Fruit fly (Drosophila melanogaster) whole organism, embryonic: ENCODE data around the gene mop.

Experiments used
- Adf1 ChIP-seq: fragments of 200-800 bp; sonication (Bioruptor generic); IDR thresholded peaks from 2 replicates; pipeline ENCODE4 v1.3.6; 2022; ENCODE audit warnings: missing biosample characterization, missing genetic modification characterization
- CG10267 ChIP-seq: fragments of 200-800 bp; sonication (Bioruptor generic); optimal IDR thresholded peaks from 2 replicates; lab custom pipeline; 2018; ENCODE audit warnings: missing biosample characterization, mild to moderate bottlenecking, missing genetic modification characterization, moderate library complexity
- CG10979 ChIP-seq: fragments of 200-800 bp; sonication (Bioruptor generic); optimal IDR thresholded peaks from 2 replicates; lab custom pipeline; 2018; ENCODE audit warnings: missing biosample characterization, mild to moderate bottlenecking, missing genetic modification characterization, moderate library complexity
- CG11085 ChIP-seq: fragments of 200-800 bp; sonication (Bioruptor generic); IDR thresholded peaks from 2 replicates; pipeline ENCODE4 v1.3.6; 2022; ENCODE audit warnings: missing biosample characterization, missing genetic modification characterization
- CG11247 ChIP-seq: fragments of 200-800 bp; sonication (Bioruptor generic); IDR thresholded peaks from 2 replicates; pipeline ENCODE4 v1.3.6; 2022; ENCODE audit warnings: missing biosample characterization, missing genetic modification characterization
- CG11696 ChIP-seq: fragments of 200-800 bp; sonication (Bioruptor generic); IDR thresholded peaks from 2 replicates; pipeline ENCODE4 v1.3.6; 2022; ENCODE audit warnings: missing biosample characterization, missing genetic modification characterization
- CG13287 ChIP-seq: fragments of 200-800 bp; sonication (Bioruptor generic); IDR thresholded peaks from 2 replicates; pipeline ENCODE4 v1.3.6; 2022; ENCODE audit warnings: missing biosample characterization, missing genetic modification characterization; ENCODE audit not compliant: partially characterized antibody
- CG14441 ChIP-seq: fragments of 200-800 bp; sonication (Bioruptor generic); IDR thresholded peaks from 2 replicates; pipeline ENCODE4 v1.3.6; 2022; ENCODE audit warnings: missing biosample characterization, missing genetic modification characterization
- CG14860 ChIP-seq: fragments of 200-800 bp; sonication (Bioruptor generic); IDR thresholded peaks from 3 replicates; pipeline ENCODE4 v1.3.6; 2022; ENCODE audit warnings: missing biosample characterization, missing genetic modification characterization; ENCODE audit not compliant: partially characterized antibody
- CG17568 ChIP-seq: fragments of 200-800 bp; sonication (Bioruptor generic); optimal IDR thresholded peaks from 2 replicates; lab custom pipeline; 2018; ENCODE audit warnings: missing biosample characterization, mild to moderate bottlenecking, missing genetic modification characterization, moderate library complexity
- CG17802 ChIP-seq: fragments of 200-800 bp; sonication (Bioruptor generic); optimal IDR thresholded peaks from 2 replicates; lab custom pipeline; 2018; ENCODE audit warnings: missing biosample characterization, mild to moderate bottlenecking, missing genetic modification characterization, moderate library complexity
- CG1832 ChIP-seq: fragments of 200-800 bp; sonication (Bioruptor generic); optimal IDR thresholded peaks from 2 replicates; lab custom pipeline; 2017; ENCODE audit warnings: missing biosample characterization, mild to moderate bottlenecking, missing genetic modification characterization, inconsistent platforms
- CG2120 ChIP-seq: fragments of 200-800 bp; sonication (Bioruptor generic); optimal IDR thresholded peaks from 3 replicates; lab custom pipeline; 2016; ENCODE audit warnings: missing biosample characterization, missing genetic modification characterization
- CG3163 ChIP-seq: fragments of 200-800 bp; sonication (Bioruptor generic); optimal IDR thresholded peaks from 3 replicates; lab custom pipeline; 2016; ENCODE audit warnings: missing biosample characterization, missing genetic modification characterization
- CG32767 ChIP-seq: fragments of 200-800 bp; sonication (Bioruptor generic); IDR thresholded peaks from 2 replicates; pipeline ENCODE4 v1.3.6; 2022; ENCODE audit warnings: missing biosample characterization, missing genetic modification characterization
- CG7556 ChIP-seq: fragments of 200-800 bp; sonication (Bioruptor generic); optimal IDR thresholded peaks from 2 replicates; lab custom pipeline; 2017; ENCODE audit warnings: missing biosample characterization, mild to moderate bottlenecking, missing genetic modification characterization
- CG8290 ChIP-seq, 3 experiments: fragments of 200-800 bp; sonication (Bioruptor generic); optimal IDR thresholded peaks; 2 replicates each; lab custom pipeline; 2016 to 2019; ENCODE audit warnings: missing biosample characterization in 3 of 3, missing genetic modification characterization in 3 of 3, mild to moderate bottlenecking in 2 of 3, moderate library complexity in 1 of 3
- CG9932 ChIP-seq: fragments of 200-800 bp; sonication (Bioruptor generic); IDR thresholded peaks from 2 replicates; pipeline ENCODE4 v1.3.6; 2022; ENCODE audit warnings: missing biosample characterization, missing genetic modification characterization
- D19A ChIP-seq: fragments of 200-800 bp; optimal IDR thresholded peaks from 3 replicates; lab custom pipeline; 2019; ENCODE audit warnings: missing biosample characterization, mild to moderate bottlenecking, missing genetic modification characterization, moderate library complexity
- Eip74EF ChIP-seq, 2 experiments: fragments of 200-800 bp in 1 of 2; fragments of >200 bp in 1 of 2; sonication (Bioruptor generic) in 1 of 2; optimal IDR thresholded peaks; 2 replicates each; lab custom pipeline; 2017 to 2019; ENCODE audit warnings: missing biosample characterization in 2 of 2, missing genetic modification characterization in 2 of 2, mild to moderate bottlenecking in 1 of 2, moderate library complexity in 1 of 2
- Fer3 ChIP-seq: fragments of 200-800 bp; sonication (Bioruptor generic); optimal IDR thresholded peaks from 2 replicates; lab custom pipeline; 2018; ENCODE audit warnings: missing biosample characterization, mild to moderate bottlenecking, missing genetic modification characterization, moderate library complexity
- H15 ChIP-seq: fragments of 200-800 bp; sonication (Bioruptor generic); IDR thresholded peaks from 3 replicates; pipeline ENCODE4 v1.3.6; 2022; ENCODE audit warnings: missing biosample characterization, missing genetic modification characterization
- Hmr ChIP-seq: fragments of 200-800 bp; sonication (Bioruptor generic); optimal IDR thresholded peaks from 3 replicates; lab custom pipeline; 2017; ENCODE audit warnings: mild to moderate bottlenecking, missing biosample characterization, missing genetic modification reagents, missing genetic modification characterization
- MBD-R2 ChIP-seq: fragments of 200-800 bp; sonication (Bioruptor generic); IDR thresholded peaks from 2 replicates; pipeline ENCODE4 v1.3.6; 2022; ENCODE audit warnings: missing biosample characterization, missing genetic modification characterization
- Mrtf ChIP-seq: fragments of 200-800 bp; sonication (Bioruptor generic); IDR thresholded peaks from 3 replicates; pipeline ENCODE4 v1.3.6; 2022; ENCODE audit warnings: missing biosample characterization, missing genetic modification characterization
- Oaz ChIP-seq: fragments of 200-800 bp; sonication (Bioruptor generic); IDR thresholded peaks from 2 replicates; pipeline ENCODE4 v1.3.6; 2022; ENCODE audit warnings: missing biosample characterization, missing genetic modification characterization
- Side ChIP-seq: fragments of 200-800 bp; sonication (Bioruptor generic); optimal IDR thresholded peaks from 2 replicates; lab custom pipeline; 2016; ENCODE audit warnings: missing biosample characterization, missing genetic modification characterization
- Tbp ChIP-seq: fragments of >200 bp; optimal IDR thresholded peaks from 2 replicates; lab custom pipeline; 2018; ENCODE audit warnings: missing biosample characterization, missing genetic modification characterization
- ap ChIP-seq: fragments of 200-800 bp; sonication (Bioruptor generic); IDR thresholded peaks from 2 replicates; pipeline ENCODE4 v1.3.6; 2022; ENCODE audit warnings: missing biosample characterization, missing genetic modification characterization
- ara ChIP-seq: fragments of 200-800 bp; sonication (Bioruptor generic); IDR thresholded peaks from 2 replicates; pipeline ENCODE4 v1.3.6; 2022; ENCODE audit warnings: missing biosample characterization, missing genetic modification characterization
- croc ChIP-seq: fragments of 200-800 bp; sonication (Bioruptor generic); conservative IDR thresholded peaks from 3 replicates; pipeline ENCODE4 v1.3.6; 2022; ENCODE audit warnings: missing biosample characterization, missing genetic modification characterization
- crp ChIP-seq, 2 experiments: fragments of 200-800 bp; sonication (Bioruptor generic); optimal IDR thresholded peaks; 2 replicates in 1 of 2; 3 replicates in 1 of 2; lab custom pipeline; 2017; ENCODE audit warnings: missing biosample characterization in 2 of 2, missing genetic modification characterization in 2 of 2, mild to moderate bottlenecking in 1 of 2, moderate library complexity in 1 of 2
- dan ChIP-seq: fragments of 200-800 bp; sonication (Bioruptor generic); IDR thresholded peaks from 2 replicates; pipeline ENCODE4 v1.3.6; 2022; ENCODE audit warnings: missing biosample characterization, missing genetic modification characterization
- gfzf ChIP-seq: fragments of 200-800 bp; sonication (Bioruptor generic); optimal IDR thresholded peaks from 2 replicates; lab custom pipeline; 2016; ENCODE audit warnings: missing biosample characterization, mild to moderate bottlenecking, missing genetic modification characterization, moderate library complexity
- h ChIP-seq: fragments of >200 bp; optimal IDR thresholded peaks from 2 replicates; lab custom pipeline; 2017
- hb ChIP-seq: fragments of 200-800 bp; sonication (Bioruptor generic); IDR thresholded peaks from 3 replicates; pipeline ENCODE4 v1.3.6; 2022; ENCODE audit warnings: missing biosample characterization, missing genetic modification characterization; ENCODE audit not compliant: partially characterized antibody
- lab ChIP-seq: fragments of 200-800 bp; sonication (Bioruptor generic); optimal IDR thresholded peaks from 3 replicates; lab custom pipeline; 2017; ENCODE audit warnings: missing biosample characterization, missing genetic modification characterization, mild to moderate bottlenecking, moderate library complexity, missing genetic modification reagents
- lmd ChIP-seq: fragments of 200-800 bp; sonication (Bioruptor generic); IDR thresholded peaks from 2 replicates; pipeline ENCODE4 v1.3.6; 2022; ENCODE audit warnings: missing biosample characterization, missing genetic modification characterization
- nerfin-2 ChIP-seq: fragments of 200-800 bp; sonication (Bioruptor generic); IDR thresholded peaks from 2 replicates; pipeline ENCODE4 v1.3.6; 2022; ENCODE audit warnings: missing biosample characterization, missing genetic modification characterization; ENCODE audit not compliant: partially characterized antibody
- onecut ChIP-seq: fragments of 200-800 bp; sonication (Bioruptor generic); IDR thresholded peaks from 2 replicates; pipeline ENCODE4 v1.3.6; 2022; ENCODE audit warnings: missing biosample characterization, missing genetic modification characterization
- otp ChIP-seq: fragments of 200-800 bp; sonication (Bioruptor generic); IDR thresholded peaks from 3 replicates; pipeline ENCODE4, ENCODE4 v1.3.6; 2022; ENCODE audit warnings: missing biosample characterization, missing genetic modification characterization
- pros ChIP-seq: fragments of 200-800 bp; sonication (Bioruptor generic); optimal IDR thresholded peaks from 3 replicates; lab custom pipeline; 2019; ENCODE audit warnings: missing biosample characterization, mild to moderate bottlenecking, missing genetic modification characterization, moderate library complexity
- repo ChIP-seq: fragments of 200-800 bp; sonication (Bioruptor generic); optimal IDR thresholded peaks from 2 replicates; lab custom pipeline; 2016; ENCODE audit warnings: missing biosample characterization, missing genetic modification characterization
- sens-2 ChIP-seq: fragments of 200-800 bp; sonication (Bioruptor generic); IDR thresholded peaks from 2 replicates; pipeline ENCODE4 v1.3.6; 2022; ENCODE audit warnings: missing biosample characterization, missing genetic modification characterization
- stc ChIP-seq: fragments of 200-800 bp; sonication (Bioruptor generic); IDR thresholded peaks from 2 replicates; pipeline ENCODE4 v1.3.6; 2022; ENCODE audit warnings: missing biosample characterization, missing genetic modification characterization
- tll ChIP-seq, 2 experiments: fragments of 200-800 bp in 1 of 2; fragments of >200 bp in 1 of 2; sonication (Bioruptor generic) in 1 of 2; optimal IDR thresholded peaks; 2 replicates each; lab custom pipeline; 2017 to 2019; ENCODE audit warnings: missing biosample characterization in 2 of 2, missing genetic modification characterization in 2 of 2, mild to moderate bottlenecking in 1 of 2, moderate library complexity in 1 of 2
- trh ChIP-seq: fragments of 200-800 bp; sonication (Bioruptor generic); optimal IDR thresholded peaks from 2 replicates; lab custom pipeline; 2016; ENCODE audit warnings: missing biosample characterization, missing genetic modification characterization
- unc-4 ChIP-seq: fragments of 200-800 bp; sonication (Bioruptor generic); IDR thresholded peaks from 2 replicates; pipeline ENCODE4 v1.3.6; 2022; ENCODE audit warnings: missing biosample characterization, missing genetic modification characterization; ENCODE audit not compliant: partially characterized antibody
- zf30C ChIP-seq: fragments of 200-800 bp; sonication (Bioruptor generic); optimal IDR thresholded peaks from 3 replicates; lab custom pipeline; 2018; ENCODE audit warnings: missing biosample characterization, mild to moderate bottlenecking, missing genetic modification characterization

The mop gene

DNA sequence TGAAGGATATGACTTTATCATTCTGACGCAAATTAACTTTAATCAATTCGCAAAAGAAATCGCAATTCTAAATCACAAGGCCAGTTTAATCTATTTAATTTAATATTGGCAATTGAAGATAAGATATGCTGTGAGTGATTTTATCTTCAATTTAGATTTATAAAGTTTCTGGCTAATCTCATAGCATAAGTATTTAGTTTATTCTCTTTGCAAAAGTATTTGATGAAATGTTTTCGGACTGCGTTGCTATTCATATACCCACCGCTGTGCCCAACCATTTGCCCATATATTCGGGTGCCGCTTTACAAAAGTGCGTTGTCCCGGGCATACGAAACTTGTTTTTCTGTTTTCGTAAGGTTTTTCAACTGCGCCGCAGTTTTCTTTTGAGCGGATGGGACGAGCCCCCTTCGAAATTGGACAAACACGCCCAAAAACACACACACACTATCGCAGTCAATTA, 9.1 kb upstream of the mop start (continued):
- peak in 1 of 2 experiments; percentile 49 for TF ChIP-seq crp (GFP tag; optimal IDR thresholded peaks at IDR 0.05; lab: Kevin White, UChicago)
- TF ChIP-seq gfzf: no peak
- TF ChIP-seq Eip74EF (GFP tag; optimal IDR thresholded peaks at IDR 0.05; lab: Kevin White, UChicago): peak in 1 of 2 experiments; percentile 97
- TF ChIP-seq zf30C (GFP tag; lab: Kevin White, UChicago): no peak
- peak; percentile 94 for TF ChIP-seq Fer3
- peak; percentile 67; the same call in 1 of the 2 replicates for TF ChIP-seq CG11085 (GFP tag; lab: Robert Waterston, UW)
- peak; percentile 96 for TF ChIP-seq CG2120 (GFP tag; lab: Kevin White, UChicago)
- TF ChIP-seq onecut: peak; percentile 85
- no peak for TF ChIP-seq Tbp (GFP tag; lab: Kevin White, UChicago)
- TF ChIP-seq tll (GFP tag; optimal IDR thresholded peaks at IDR 0.05; lab: Kevin White, UChicago): peak in 1 of 2 experiments; percentile 46
- TF ChIP-seq Side: peak; percentile 92
- peak; percentile 97 for TF ChIP-seq Hmr
- peak; percentile 87 for TF ChIP-seq CG14441 (GFP tag; lab: Robert Waterston, UW)
- peak; percentile 76 for TF ChIP-seq CG17802 (tag; lab: Kevin White, UChicago)
- peak; percentile 95 for TF ChIP-seq D19A
- TF ChIP-seq otp (GFP tag; lab: Robert Waterston, UW): peak; percentile 80
- no peak; the same call in 1 of the 2 replicates for TF ChIP-seq CG13287 (GFP tag; lab: Robert Waterston, UW)
- TF ChIP-seq CG10979: peak; percentile 98
- no peak for TF ChIP-seq hb (GFP tag; lab: Robert Waterston, UW)
- TF ChIP-seq H15 (GFP tag; lab: Robert Waterston, UW): peak; percentile 80
- TF ChIP-seq sens-2: peak; percentile 71; the same call in 1 of the 2 replicates
- peak; percentile 89 for TF ChIP-seq CG9932 (GFP tag; lab: Robert Waterston, UW)
- peak; percentile 90 for TF ChIP-seq repo (GFP tag; lab: Kevin White, UChicago)
- no peak for TF ChIP-seq unc-4
- no peak for TF ChIP-seq CG14860 (GFP tag; lab: Robert Waterston, UW)
- peak; percentile 90 for TF ChIP-seq croc (GFP tag; lab: Robert Waterston, UW)
- TF ChIP-seq CG3163: peak; percentile 76
- TF ChIP-seq lmd: peak; percentile 94
- TF ChIP-seq Mrtf (GFP tag; lab: Robert Waterston, UW): peak; percentile 86; the same call in 2 of the 3 replicates
- TF ChIP-seq Adf1 (GFP tag; lab: Robert Waterston, UW): peak; percentile 66
- peak; percentile 93 for TF ChIP-seq trh (GFP tag; lab: Kevin White, UChicago)
- peak; percentile 95 for TF ChIP-seq CG8290 (GFP tag; optimal IDR thresholded peaks at IDR 0.05; lab: Kevin White, UChicago)
- TF ChIP-seq CG8290 (tag; optimal IDR thresholded peaks at IDR 0.05; lab: Kevin White, UChicago): peak; percentile 74 to 91
- TF ChIP-seq CG10267: peak; percentile 94
- no peak for TF ChIP-seq CG1832 (GFP tag; lab: Kevin White, UChicago)
- TF ChIP-seq CG7556: peak; percentile 98
- peak; percentile 95 for TF ChIP-seq CG32767
- TF ChIP-seq pros: peak; percentile 12
- TF ChIP-seq h (lab: Kevin White, UChicago): no peak
- TF ChIP-seq stc (GFP tag; lab: Robert Waterston, UW): peak; percentile 93
- peak; percentile 83 for TF ChIP-seq ap
- peak; percentile 70 for TF ChIP-seq MBD-R2 (GFP tag; lab: Robert Waterston, UW)
- TF ChIP-seq CG11696 (GFP tag; lab: Robert Waterston, UW): peak; percentile 96
- TF ChIP-seq CG17568 (GFP tag; lab: Kevin White, UChicago): peak; percentile 96
- no peak for TF ChIP-seq nerfin-2 (GFP tag; lab: Robert Waterston, UW)
- TF ChIP-seq Oaz (GFP tag; lab: Robert Waterston, UW): peak; percentile 85
- TF ChIP-seq lab (GFP tag; lab: Kevin White, UChicago): peak; percentile 97
- peak; percentile 82 for TF ChIP-seq CG11247 (GFP tag; lab: Robert Waterston, UW)
- no peak; the same call in 1 of the 2 replicates for TF ChIP-seq dan
- peak; percentile 91 for TF ChIP-seq ara
